Worm (Caenorhabditis elegans) whole organism, early embryonic: Measurements from ENCODE around the gene R07E5.7.

Experiments used
- B0310.2 ChIP-seq: sonication (generic microtip); optimal IDR thresholded peaks from 2 replicates; lab custom pipeline; 2016; ENCODE audit warnings: mild to moderate bottlenecking, missing genetic modification characterization, missing compliant biosample characterization
- F13C5.2 ChIP-seq: sonication (generic microtip); optimal IDR thresholded peaks from 2 replicates; lab custom pipeline; 2017; ENCODE audit warnings: mild to moderate bottlenecking, missing genetic modification characterization, inconsistent platforms, missing compliant biosample characterization
- aly-1 ChIP-seq: sonication (generic microtip); optimal IDR thresholded peaks from 2 replicates; lab custom pipeline; 2016; ENCODE audit warnings: missing genetic modification characterization, missing compliant biosample characterization
- ama-1 ChIP-seq: fragments of 150-350 bp; optimal IDR thresholded peaks from 2 replicates; lab custom pipeline; 2014
- ceh-13 ChIP-seq: fragments of 200-800 bp; sonication (Bioruptor generic); optimal IDR thresholded peaks from 2 replicates; lab custom pipeline; 2018; ENCODE audit warnings: mild to moderate bottlenecking, missing genetic modification characterization, missing compliant biosample characterization
- ceh-36 ChIP-seq: sonication (generic microtip); optimal IDR thresholded peaks from 2 replicates; lab custom pipeline; 2016; ENCODE audit warnings: missing genetic modification characterization, inconsistent platforms, missing compliant biosample characterization
- ets-7 ChIP-seq: sonication (generic microtip); optimal IDR thresholded peaks from 2 replicates; lab custom pipeline; 2016; ENCODE audit warnings: missing genotype, missing genetic modification characterization, missing compliant biosample characterization
- flt-1 ChIP-seq: fragments of 200-800 bp; sonication (Bioruptor generic); IDR thresholded peaks from 2 replicates; pipeline ENCODE4 v1.3.6; 2022; ENCODE audit warnings: missing genetic modification characterization, missing compliant biosample characterization
- hmbx-1 ChIP-seq: sonication (generic microtip); optimal IDR thresholded peaks from 2 replicates; lab custom pipeline; 2016; ENCODE audit warnings: mild to moderate bottlenecking, missing genetic modification characterization, missing compliant biosample characterization
- hmg-4 ChIP-seq: fragments of 200-800 bp; sonication (Bioruptor generic); optimal IDR thresholded peaks from 2 replicates; lab custom pipeline; 2018; ENCODE audit warnings: mild to moderate bottlenecking, missing genetic modification characterization, missing compliant biosample characterization
- hnd-1 ChIP-seq: sonication (generic microtip); optimal IDR thresholded peaks from 2 replicates; lab custom pipeline; 2016; ENCODE audit warnings: missing genetic modification characterization, missing compliant biosample characterization
- pes-1 ChIP-seq: fragments of 200-800 bp; sonication (Bioruptor generic); IDR thresholded peaks from 2 replicates; pipeline ENCODE4 v1.3.6; 2022; ENCODE audit warnings: missing genetic modification reagents, missing genetic modification characterization, missing compliant biosample characterization
- scrt-1 ChIP-seq: fragments of 200-800 bp; sonication (Bioruptor generic); IDR thresholded peaks from 2 replicates; pipeline ENCODE4 v1.3.6; 2022; ENCODE audit warnings: missing genetic modification characterization, missing compliant biosample characterization
- sea-1 ChIP-seq: fragments of 200-800 bp; sonication (Bioruptor generic); conservative IDR thresholded peaks from 2 replicates; pipeline ENCODE4 v1.3.6; 2022; ENCODE audit warnings: missing genetic modification characterization, missing compliant biosample characterization
- tbx-11 ChIP-seq: fragments of 200-800 bp; sonication (Bioruptor generic); IDR thresholded peaks from 2 replicates; pipeline ENCODE4 v1.3.6; 2022; ENCODE audit warnings: missing genetic modification characterization, missing compliant biosample characterization
- tbx-37 ChIP-seq: fragments of 200-800 bp; sonication (Bioruptor generic); conservative IDR thresholded peaks from 2 replicates; pipeline ENCODE4 v1.3.6; 2022; ENCODE audit warnings: missing genetic modification reagents, missing genetic modification characterization, missing compliant biosample characterization
- tra-4 ChIP-seq: sonication (generic microtip); optimal IDR thresholded peaks from 2 replicates; lab custom pipeline; 2017; ENCODE audit warnings: missing genetic modification characterization, missing compliant biosample characterization

The R07E5.7 gene

ce11 chrIII:4405986-4406385 is 13.0 kb downstream of the R07E5.7 start, which contains the start of gene rnp-4:
Gene rnp-4 (plus strand): TSS chrIII:4406286.
- TF ChIP-seq tra-4 (tag; lab: Kevin White, UChicago), result no peak
- no peak for TF ChIP-seq aly-1 (tag; lab: Kevin White, UChicago)
- no peak for TF ChIP-seq tbx-11

- TF ChIP-seq ceh-13 (GFP tag; lab: Kevin White, UChicago) (no peak), F13C5.2 (tag; lab: Kevin White, UChicago) (peak; percentile 59)
These were observed 14.6 kb downstream of the R07E5.7 start, which contains the start of the genes R07E5.17 and snfc-5 for ce11 chrIII:4404339-4404836. Gene R07E5.17 (minus strand): TSS chrIII:4404436. Gene snfc-5 (plus strand): TSS chrIII:4404786.

- TF ChIP-seq B0310.2 (tag; lab: Kevin White, UChicago) (no peak), hmbx-1 (tag; lab: Kevin White, UChicago) (no peak), ceh-36 (tag; lab: Kevin White, UChicago) (no peak), aly-1 (tag; lab: Kevin White, UChicago) (no peak), F13C5.2 (tag; lab: Kevin White, UChicago) (no peak)
These were observed 17.8 kb downstream of the R07E5.7 start, which contains the start of gene R07E5.15 for ce11 chrIII:4401142-4401541. Gene R07E5.15 (plus strand): TSS chrIII:4401442.

- TF ChIP-seq hmbx-1 (tag; lab: Kevin White, UChicago) (no peak), hnd-1 (tag; lab: Kevin White, UChicago) (no peak), hmg-4 (GFP tag; lab: Kevin White, UChicago) (no peak), flt-1 (GFP tag; lab: Robert Waterston, UW) (no peak), scrt-1 (GFP tag; lab: Robert Waterston, UW) (no peak), ceh-13 (GFP tag; lab: Kevin White, UChicago) (no peak), ama-1 (lab: Kevin White, UChicago) (no peak)
These were observed 20.5 kb downstream of the R07E5.7 start, which contains the start of gene R07E5.6 for ce11 chrIII:4398463-4398862. Gene R07E5.6 (plus strand): TSS chrIII:4398763.

- no peak for TF ChIP-seq B0310.2 (tag; lab: Kevin White, UChicago)
- TF ChIP-seq flt-1 (GFP tag; lab: Robert Waterston, UW), result no peak
- TF ChIP-seq ceh-13 (GFP tag; lab: Kevin White, UChicago), result no peak
These were observed 21.9 kb downstream of the R07E5.7 start, which contains the start of gene R07E5.5 for ce11 chrIII:4397115-4397514. Gene R07E5.5 (plus strand): TSS chrIII:4397415.

- TF ChIP-seq ets-7 (tag; lab: Kevin White, UChicago), result no peak
- TF ChIP-seq ceh-36 (tag; lab: Kevin White, UChicago), result no peak
- no peak for TF ChIP-seq ceh-13 (GFP tag; lab: Kevin White, UChicago)
- no peak for TF ChIP-seq hnd-1 (tag; lab: Kevin White, UChicago)
- no peak for TF ChIP-seq pes-1 (GFP tag; lab: Robert Waterston, UW)
- TF ChIP-seq F13C5.2 (tag; lab: Kevin White, UChicago), result no peak
- no peak for TF ChIP-seq flt-1 (GFP tag; lab: Robert Waterston, UW)
- TF ChIP-seq aly-1 (tag; lab: Kevin White, UChicago), result no peak
- TF ChIP-seq tra-4 (tag; lab: Kevin White, UChicago), result no peak
- TF ChIP-seq scrt-1 (GFP tag; lab: Robert Waterston, UW), result no peak
- no peak for TF ChIP-seq sea-1 (GFP tag; lab: Robert Waterston, UW)
- TF ChIP-seq B0310.2 (tag; lab: Kevin White, UChicago), result no peak
These were observed 23.1 kb downstream of the R07E5.7 start for ce11 chrIII:4395857-4396256.

ce11 chrIII:4394496-4394895 is 24.5 kb downstream of the R07E5.7 start, which contains the start of gene R07E5.4:
Gene R07E5.4 (plus strand): TSS chrIII:4394796.
- TF ChIP-seq ama-1 (lab: Kevin White, UChicago) (no peak), ceh-36 (tag; lab: Kevin White, UChicago) (no peak), flt-1 (GFP tag; lab: Robert Waterston, UW) (no peak), hnd-1 (tag; lab: Kevin White, UChicago) (no peak), F13C5.2 (tag; lab: Kevin White, UChicago) (no peak), aly-1 (tag; lab: Kevin White, UChicago) (no peak), tbx-11 (no peak), sea-1 (GFP tag; lab: Robert Waterston, UW) (no peak), ets-7 (tag; lab: Kevin White, UChicago) (no peak), tra-4 (tag; lab: Kevin White, UChicago) (no peak), tbx-37 (GFP tag; lab: Robert Waterston, UW) (no peak), B0310.2 (tag; lab: Kevin White, UChicago) (no peak), scrt-1 (GFP tag; lab: Robert Waterston, UW) (no peak), pes-1 (GFP tag; lab: Robert Waterston, UW) (no peak), hmg-4 (GFP tag; lab: Kevin White, UChicago) (no peak), hmbx-1 (tag; lab: Kevin White, UChicago) (no peak), ceh-13 (GFP tag; lab: Kevin White, UChicago) (no peak)

ce11 chrIII:4391938-4392337 is 27.0 kb downstream of the R07E5.7 start:
- TF ChIP-seq scrt-1 (GFP tag; lab: Robert Waterston, UW), result no peak
- no peak for TF ChIP-seq tbx-11
